Fruit fly (Drosophila melanogaster) whole organism, prepupa: ENCODE data around the gene DIP-zeta.

ENCODE experiments used
- Blimp-1 ChIP-seq: fragments of 200-800 bp; sonication (Bioruptor generic); optimal IDR thresholded peaks from 3 replicates; lab custom pipeline; 2017; ENCODE audit warnings: missing biosample characterization, missing genetic modification characterization, mild to moderate bottlenecking, moderate library complexity, missing genetic modification reagents
- CG10669 ChIP-seq: fragments of 200-800 bp; sonication (Bioruptor generic); optimal IDR thresholded peaks from 3 replicates; lab custom pipeline; 2018; ENCODE audit warnings: missing biosample characterization, mild to moderate bottlenecking, missing genetic modification characterization, moderate library complexity
- CG11294 ChIP-seq: fragments of 200-800 bp; sonication (Bioruptor generic); IDR thresholded peaks from 2 replicates; pipeline ENCODE4 v1.3.6; 2022; ENCODE audit warnings: missing biosample characterization, missing genetic modification characterization
- CG11902 ChIP-seq: fragments of 200-800 bp; sonication (Bioruptor generic); optimal IDR thresholded peaks from 3 replicates; lab custom pipeline; 2016; ENCODE audit warnings: missing biosample characterization, missing genetic modification characterization
- CG1621 ChIP-seq: fragments of 200-800 bp; sonication (Bioruptor generic); optimal IDR thresholded peaks from 3 replicates; lab custom pipeline; 2018; ENCODE audit warnings: missing biosample characterization, mild to moderate bottlenecking, missing genetic modification characterization
- CG16779 ChIP-seq: fragments of 200-800 bp; sonication (Bioruptor generic); optimal IDR thresholded peaks from 3 replicates; lab custom pipeline; 2017; ENCODE audit warnings: missing biosample characterization, mild to moderate bottlenecking, missing genetic modification characterization
- CG3032 ChIP-seq: fragments of 200-800 bp; optimal IDR thresholded peaks from 2 replicates; lab custom pipeline; 2019; ENCODE audit warnings: missing biosample characterization, mild to moderate bottlenecking, missing genetic modification characterization, moderate library complexity
- CG34406 ChIP-seq: fragments of 200-800 bp; sonication (Bioruptor generic); optimal IDR thresholded peaks from 3 replicates; lab custom pipeline; 2016; ENCODE audit warnings: missing biosample characterization, missing genetic modification characterization
- CG3919 ChIP-seq: fragments of 200-800 bp; sonication (Bioruptor generic); optimal IDR thresholded peaks from 3 replicates; lab custom pipeline; 2016; ENCODE audit warnings: missing biosample characterization, missing genetic modification characterization
- CG4318 ChIP-seq: fragments of 200-800 bp; sonication (Bioruptor generic); optimal IDR thresholded peaks from 3 replicates; lab custom pipeline; 2017; ENCODE audit warnings: missing biosample characterization, mild to moderate bottlenecking, missing genetic modification characterization
- CG6163 ChIP-seq: fragments of 200-800 bp; sonication (Bioruptor generic); IDR thresholded peaks from 3 replicates; pipeline ENCODE4 v1.3.6; 2022; ENCODE audit warnings: missing biosample characterization, missing genetic modification characterization
- CG6808 ChIP-seq: fragments of 200-800 bp; sonication (Bioruptor generic); optimal IDR thresholded peaks from 3 replicates; lab custom pipeline; 2017; ENCODE audit warnings: missing biosample characterization, missing genetic modification characterization, mild to moderate bottlenecking, moderate library complexity, missing genetic modification reagents
- CG7368 ChIP-seq: fragments of 200-800 bp; sonication (Bioruptor generic); optimal IDR thresholded peaks from 3 replicates; lab custom pipeline; 2016; ENCODE audit warnings: missing biosample characterization, missing genetic modification characterization
- CG9139 ChIP-seq: fragments of 200-800 bp; sonication (Bioruptor generic); optimal IDR thresholded peaks from 3 replicates; lab custom pipeline; 2017; ENCODE audit warnings: missing biosample characterization, mild to moderate bottlenecking, missing genetic modification characterization
- Eip75B ChIP-seq: fragments of 200-800 bp; sonication (Bioruptor generic); optimal IDR thresholded peaks from 3 replicates; lab custom pipeline; 2016; ENCODE audit warnings: missing biosample characterization, missing genetic modification characterization
- Eip78C ChIP-seq: fragments of 200-800 bp; sonication (Bioruptor generic); peaks from one replicate; lab custom pipeline; 2016; ENCODE audit warnings: missing biosample characterization, missing genetic modification characterization
- Eip93F ChIP-seq: fragments of 200-800 bp; sonication (Bioruptor generic); optimal IDR thresholded peaks from 2 replicates; lab custom pipeline; 2016; ENCODE audit warnings: missing biosample characterization, mild to moderate bottlenecking, missing genetic modification characterization
- Ets21C ChIP-seq: fragments of 200-800 bp; sonication (Bioruptor generic); optimal IDR thresholded peaks from 3 replicates; lab custom pipeline; 2016; ENCODE audit warnings: missing biosample characterization, missing genetic modification characterization
- Hr39 ChIP-seq: fragments of 200-800 bp; sonication (Bioruptor generic); optimal IDR thresholded peaks from 2 replicates; lab custom pipeline; 2016; ENCODE audit warnings: missing biosample characterization, missing genetic modification characterization
- Lpt ChIP-seq: fragments of 200-800 bp; sonication (Bioruptor generic); optimal IDR thresholded peaks from 3 replicates; lab custom pipeline; 2016; ENCODE audit warnings: missing biosample characterization, missing genetic modification characterization
- OdsH ChIP-seq: fragments of 200-800 bp; sonication (Bioruptor generic); optimal IDR thresholded peaks from 3 replicates; lab custom pipeline; 2016; ENCODE audit warnings: missing biosample characterization, missing genetic modification characterization
- Sox102F ChIP-seq: fragments of 200-800 bp; sonication (Bioruptor generic); optimal IDR thresholded peaks from 2 replicates; lab custom pipeline; 2016; ENCODE audit warnings: missing biosample characterization, mild to moderate bottlenecking, missing genetic modification characterization
- Sox14 ChIP-seq: fragments of 200-800 bp; sonication (Bioruptor generic); optimal IDR thresholded peaks from 3 replicates; lab custom pipeline; 2016; ENCODE audit warnings: missing biosample characterization, missing genetic modification characterization
- Sox15 ChIP-seq: fragments of 200-800 bp; sonication (Bioruptor generic); optimal IDR thresholded peaks from 3 replicates; lab custom pipeline; 2016; ENCODE audit warnings: missing biosample characterization, missing genetic modification characterization
- achi ChIP-seq: fragments of 200-800 bp; sonication (Bioruptor generic); optimal IDR thresholded peaks from 3 replicates; lab custom pipeline; 2016; ENCODE audit warnings: missing biosample characterization, missing genetic modification characterization
- acj6 ChIP-seq: fragments of 200-800 bp; sonication (Bioruptor generic); optimal IDR thresholded peaks from 3 replicates; lab custom pipeline; 2016; ENCODE audit warnings: missing biosample characterization, missing genetic modification characterization
- cyc ChIP-seq: fragments of 200-800 bp; sonication (Bioruptor generic); optimal IDR thresholded peaks from 3 replicates; lab custom pipeline; 2016; ENCODE audit warnings: missing biosample characterization, missing genetic modification characterization
- dsx ChIP-seq: fragments of 200-800 bp; optimal IDR thresholded peaks from 3 replicates; lab custom pipeline; 2019; ENCODE audit warnings: missing biosample characterization, mild to moderate bottlenecking, missing genetic modification characterization, moderate library complexity; ENCODE audit not compliant: poor library complexity, severe bottlenecking
- eg ChIP-seq: fragments of 200-800 bp; sonication (Bioruptor generic); IDR thresholded peaks from 3 replicates; pipeline ENCODE4 v1.3.6; 2022; ENCODE audit warnings: missing biosample characterization, missing genetic modification characterization
- fd85E ChIP-seq: fragments of 200-800 bp; sonication (Bioruptor generic); optimal IDR thresholded peaks from 3 replicates; lab custom pipeline; 2016; ENCODE audit warnings: missing biosample characterization, missing genetic modification characterization
- pdm3 ChIP-seq: fragments of 200-800 bp; sonication (Bioruptor generic); optimal IDR thresholded peaks from 3 replicates; lab custom pipeline; 2016; ENCODE audit warnings: missing biosample characterization, missing genetic modification characterization
- salr ChIP-seq, 2 experiments: fragments of 200-800 bp; sonication (Bioruptor generic); optimal IDR thresholded peaks; 3 replicates each; lab custom pipeline; 2016 to 2018; ENCODE audit warnings: missing biosample characterization in 2 of 2, missing genetic modification characterization in 2 of 2, mild to moderate bottlenecking in 1 of 2
- spab ChIP-seq: fragments of 200-800 bp; sonication (Bioruptor generic); optimal IDR thresholded peaks from 2 replicates; lab custom pipeline; 2017; ENCODE audit warnings: missing biosample characterization, mild to moderate bottlenecking, missing genetic modification characterization, missing genetic modification reagents
- vri ChIP-seq: fragments of 200-800 bp; sonication (Bioruptor generic); optimal IDR thresholded peaks from 3 replicates; lab custom pipeline; 2016; ENCODE audit warnings: missing biosample characterization, mild to moderate bottlenecking, missing genetic modification characterization

The DIP-zeta gene

DNA sequence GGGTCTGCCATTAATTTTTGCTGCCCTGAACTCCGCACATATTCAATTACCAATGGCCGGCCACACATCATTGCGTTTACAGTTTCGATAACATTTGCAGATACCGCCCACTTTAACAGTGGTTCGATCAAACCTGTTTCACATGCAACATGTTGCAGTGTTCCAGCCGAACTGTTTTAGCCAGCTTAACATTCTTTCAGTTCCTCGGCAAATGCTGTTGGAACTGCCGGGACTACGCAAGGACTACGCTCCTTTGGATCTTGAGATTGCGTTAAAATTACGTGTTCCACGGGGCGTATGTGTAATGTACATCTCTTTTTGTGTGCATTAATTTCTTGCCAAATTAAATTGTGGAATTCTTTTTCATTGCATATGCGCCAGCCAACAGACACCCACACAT lies 51.5 kb downstream of the DIP-zeta start:
- TF ChIP-seq achi = no peak
- no peak for TF ChIP-seq Lpt
- no peak for TF ChIP-seq OdsH (GFP tag; lab: Kevin White, UChicago)
- TF ChIP-seq CG16779 (tag; lab: Kevin White, UChicago) = no peak
- TF ChIP-seq CG10669 (GFP tag; lab: Kevin White, UChicago) = no peak
- no peak for TF ChIP-seq CG4318
- TF ChIP-seq CG9139 = no peak
- no peak for TF ChIP-seq Sox14
- no peak for TF ChIP-seq CG34406
- no peak for TF ChIP-seq Blimp-1 (GFP tag; lab: Kevin White, UChicago)
- no peak for TF ChIP-seq CG11902
- no peak for TF ChIP-seq pdm3 (GFP tag; lab: Kevin White, UChicago)
- TF ChIP-seq salr (GFP tag; optimal IDR thresholded peaks at IDR 0.05; lab: Kevin White, UChicago) = no peak
- no peak for TF ChIP-seq eg (GFP tag; lab: Robert Waterston, UW)
- no peak for TF ChIP-seq CG3919
- no peak for TF ChIP-seq Eip78C (GFP tag; lab: Kevin White, UChicago)
- TF ChIP-seq spab (GFP tag; lab: Kevin White, UChicago) = no peak
- no peak for TF ChIP-seq CG6163
- TF ChIP-seq CG3032 (tag; lab: Kevin White, UChicago) = no peak
- no peak for TF ChIP-seq Sox15 (GFP tag; lab: Kevin White, UChicago)

DNA sequence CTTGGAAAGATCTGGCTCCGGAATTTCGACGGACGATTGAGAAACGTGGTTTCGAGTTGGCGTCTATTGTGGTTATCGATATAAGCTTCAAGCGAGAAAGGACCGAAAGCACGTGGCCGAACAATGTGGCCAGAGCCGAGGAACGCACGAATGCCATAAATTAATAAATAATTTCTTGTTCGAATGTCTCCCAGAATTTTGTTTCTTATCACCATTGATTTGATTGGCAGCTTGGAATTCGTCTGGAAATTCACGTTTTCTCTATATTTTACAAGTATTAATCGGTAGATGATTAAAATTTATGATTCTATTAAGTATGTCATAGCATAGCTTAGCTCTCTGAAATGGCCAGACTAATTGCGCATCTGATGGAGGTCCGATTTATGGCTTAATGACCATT lies 57.0 kb downstream of the DIP-zeta start, which contains the start of gene Rcd-1r:
Gene Rcd-1r, minus strand, starts transcription at position 101 of the 400 bp plus-strand sequence.
- no peak for TF ChIP-seq CG11902
- TF ChIP-seq Ets21C = no peak
- no peak for TF ChIP-seq Sox102F
- no peak for TF ChIP-seq CG1621 (tag; lab: Kevin White, UChicago)
- no peak for TF ChIP-seq Eip75B
- TF ChIP-seq CG6808 (GFP tag; lab: Kevin White, UChicago) = no peak
- no peak for TF ChIP-seq CG34406
- TF ChIP-seq Sox14 = no peak
- TF ChIP-seq Hr39 = no peak
- no peak for TF ChIP-seq CG7368 (GFP tag; lab: Kevin White, UChicago)
- TF ChIP-seq dsx (GFP tag; lab: Kevin White, UChicago) = no peak
- no peak for TF ChIP-seq acj6 (GFP tag; lab: Kevin White, UChicago)

DNA sequence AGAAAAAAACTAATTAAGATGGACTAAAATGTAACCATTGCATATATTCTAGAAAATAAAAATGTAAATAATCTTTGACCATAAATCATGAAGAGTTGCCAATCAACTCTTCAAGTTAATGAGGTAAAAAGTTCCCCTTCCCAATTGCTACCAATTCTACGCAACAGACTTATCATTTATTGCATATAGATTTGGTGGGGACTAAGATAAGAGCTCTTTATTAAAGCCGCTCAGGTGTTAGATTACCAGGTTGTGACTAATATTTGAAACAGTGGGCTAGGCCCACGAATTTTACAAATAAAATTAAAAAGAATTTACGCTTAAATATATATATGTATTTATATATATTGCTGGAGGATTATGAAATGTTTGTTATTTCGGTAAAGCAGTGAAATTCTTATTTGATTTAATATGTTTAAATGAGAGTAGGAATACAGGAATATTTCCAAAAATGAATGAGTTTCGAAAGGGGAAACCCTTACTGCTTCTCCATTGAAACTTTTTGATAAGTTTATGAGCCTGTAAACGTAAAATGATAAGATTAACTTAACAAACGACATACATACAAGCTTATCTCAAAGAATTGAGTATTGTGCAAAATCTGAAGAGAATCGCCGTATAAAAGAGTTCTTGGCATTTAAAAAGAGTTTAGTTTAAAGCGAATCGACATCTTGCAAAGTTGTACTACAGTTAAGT lies 59.3 kb downstream of the DIP-zeta start, which contains the start of gene CG13102:
Gene CG13102, plus strand, starts transcription at position 646 of the 696 bp plus-strand sequence.
- peak; percentile 60 for TF ChIP-seq vri (GFP tag; lab: Kevin White, UChicago)
- TF ChIP-seq Eip93F (GFP tag; lab: Kevin White, UChicago) = peak; percentile 49
- TF ChIP-seq CG11294 (GFP tag; lab: Robert Waterston, UW) = no peak
- TF ChIP-seq CG4318 = no peak
- no peak for TF ChIP-seq achi
- TF ChIP-seq spab (GFP tag; lab: Kevin White, UChicago) = no peak
- no peak for TF ChIP-seq fd85E
- TF ChIP-seq, all 60 proteins: peak for 2

- TF ChIP-seq cyc (GFP tag; lab: Kevin White, UChicago) (no peak), vri (GFP tag; lab: Kevin White, UChicago) (peak; percentile 70)
Measured at dm6 chr2L:9010267-9010666, 60.7 kb downstream of the DIP-zeta start, which contains the start of gene CG9568. TSS of gene CG9568 (plus strand) at chr2L:9010583.
